Worm (Caenorhabditis elegans): ENCODE measurements around the gene vrk-1.

The vrk-1 gene

DNA sequence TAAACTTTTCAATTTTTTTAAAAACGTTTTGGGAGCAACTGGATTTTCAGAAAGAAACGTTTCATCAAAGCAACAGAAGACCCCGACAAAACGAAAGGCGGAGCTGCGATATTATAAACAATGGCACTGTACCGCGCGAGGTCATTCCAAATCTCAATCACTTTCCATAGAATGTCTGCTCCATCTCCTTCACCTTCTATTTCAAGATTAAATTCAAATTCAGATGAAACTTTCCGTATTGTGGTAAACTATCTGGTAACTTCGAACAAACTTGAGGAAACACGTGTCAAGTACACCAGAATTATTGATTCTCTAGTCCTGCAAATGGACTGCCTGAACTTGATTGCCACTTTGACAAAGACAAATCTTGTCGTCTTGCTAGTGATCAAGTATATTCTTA is 19.0 kb downstream of the vrk-1 start, which contains the start of gene F28B12.6:
Gene F28B12.6, plus strand, starts transcription at position 49 of the 400 bp plus-strand sequence.
- no peak for TF ChIP-seq unc-62 (GFP tag; optimal IDR thresholded peaks at IDR 0.05)

DNA sequence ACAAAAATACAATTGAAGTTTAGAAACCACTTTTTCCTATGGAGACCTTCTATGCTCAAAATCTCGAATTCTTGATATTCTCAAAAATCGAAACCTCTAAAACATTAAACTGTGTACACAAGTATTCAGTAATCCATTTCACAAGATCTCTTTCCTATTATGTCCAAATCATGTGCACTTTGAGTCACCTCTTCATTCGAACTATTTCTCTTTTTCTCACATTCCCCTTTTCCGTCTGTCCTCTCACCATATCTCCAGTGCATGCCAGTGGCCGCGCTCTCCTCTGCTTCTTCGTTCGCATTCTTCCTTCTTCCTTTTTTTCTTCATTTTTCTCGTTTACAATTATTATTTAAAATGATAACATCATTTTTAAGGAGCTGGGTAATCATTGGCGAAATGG is 20.8 kb downstream of the vrk-1 start, which contains the start of gene F28B12.1:
Gene F28B12.1, plus strand, starts transcription at position 335 of the 400 bp plus-strand sequence.
- TF ChIP-seq unc-62 (GFP tag; optimal IDR thresholded peaks at IDR 0.05) = no peak

- TF ChIP-seq unc-62 (GFP tag; optimal IDR thresholded peaks at IDR 0.05) = no peak
Observed at ce11 chrII:5944268-5944667, 22.5 kb downstream of the vrk-1 start, which contains the start of gene B0034.2. Gene B0034.2 (minus strand): TSS chrII:5944368.

ce11 chrII:5945818-5946217 is 24.1 kb downstream of the vrk-1 start:
- TF ChIP-seq unc-62 (GFP tag; optimal IDR thresholded peaks at IDR 0.05) = no peak

DNA sequence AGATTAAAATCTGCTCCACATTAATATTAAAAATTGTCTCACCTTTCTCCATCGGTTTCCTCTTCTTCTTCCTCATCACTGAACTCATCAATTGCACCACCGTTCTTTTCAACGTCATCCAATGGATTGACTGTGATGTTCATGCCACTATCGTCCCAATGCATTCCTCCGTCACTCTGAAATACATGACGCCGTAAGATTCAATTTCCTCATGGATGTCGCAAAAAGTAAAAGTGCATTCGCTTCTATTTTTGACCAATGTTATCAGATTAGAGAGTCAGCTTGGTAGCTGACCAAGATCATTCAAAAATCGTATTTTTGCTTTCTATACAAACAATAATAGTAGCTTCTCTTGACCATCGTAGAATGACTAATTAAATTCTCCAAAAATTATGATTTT is 24.7 kb downstream of the vrk-1 start:
- TF ChIP-seq unc-62 (GFP tag; optimal IDR thresholded peaks at IDR 0.05) = no peak

- no peak for TF ChIP-seq unc-62 (GFP tag; optimal IDR thresholded peaks at IDR 0.05)
Observed at ce11 chrII:5948681-5949080, 26.9 kb downstream of the vrk-1 start.

ce11 chrII:5950657-5951056 is 28.9 kb downstream of the vrk-1 start:
- TF ChIP-seq unc-62 (GFP tag; optimal IDR thresholded peaks at IDR 0.05) = no peak

DNA sequence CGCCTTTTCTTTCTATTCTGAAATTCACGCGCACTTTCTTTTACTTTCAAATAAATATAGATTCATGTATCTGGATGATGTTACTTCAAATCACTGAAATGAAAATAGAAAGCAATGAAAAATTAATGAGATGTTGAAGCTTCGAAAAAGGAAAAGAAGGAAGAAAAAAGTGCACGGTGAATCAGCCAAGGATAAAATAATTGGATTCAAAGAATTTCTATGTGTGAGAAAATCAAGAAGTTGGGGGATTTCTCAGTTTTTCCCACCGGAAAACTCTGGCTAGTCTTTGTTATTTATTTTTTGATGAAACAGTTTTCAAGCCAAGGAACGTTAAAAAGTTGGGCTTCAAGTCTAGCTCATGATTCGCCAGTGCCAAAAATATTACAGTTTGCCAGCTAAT is 30.0 kb downstream of the vrk-1 start:
- no peak for TF ChIP-seq unc-62 (GFP tag; optimal IDR thresholded peaks at IDR 0.05)

DNA sequence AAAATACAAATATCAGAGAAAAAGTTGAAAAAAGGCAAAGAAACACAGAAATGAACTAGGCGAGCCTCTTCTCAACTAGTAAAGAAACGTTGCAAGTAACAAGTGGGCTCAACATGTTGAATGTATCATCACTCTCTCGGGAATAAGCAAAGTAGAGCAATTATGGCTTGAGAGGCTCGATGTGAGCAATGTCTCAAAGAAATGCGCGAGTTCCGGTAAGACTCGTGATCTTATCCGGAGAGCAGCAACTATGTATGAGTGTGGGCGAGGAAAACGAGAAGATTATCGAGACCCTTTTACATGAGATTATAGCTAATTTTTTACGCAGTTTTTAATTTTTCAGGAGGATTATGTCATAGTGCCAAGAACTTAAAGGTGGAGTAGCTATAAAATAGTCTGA is 30.4 kb downstream of the vrk-1 start:
- no peak for TF ChIP-seq unc-62 (GFP tag; optimal IDR thresholded peaks at IDR 0.05)

DNA sequence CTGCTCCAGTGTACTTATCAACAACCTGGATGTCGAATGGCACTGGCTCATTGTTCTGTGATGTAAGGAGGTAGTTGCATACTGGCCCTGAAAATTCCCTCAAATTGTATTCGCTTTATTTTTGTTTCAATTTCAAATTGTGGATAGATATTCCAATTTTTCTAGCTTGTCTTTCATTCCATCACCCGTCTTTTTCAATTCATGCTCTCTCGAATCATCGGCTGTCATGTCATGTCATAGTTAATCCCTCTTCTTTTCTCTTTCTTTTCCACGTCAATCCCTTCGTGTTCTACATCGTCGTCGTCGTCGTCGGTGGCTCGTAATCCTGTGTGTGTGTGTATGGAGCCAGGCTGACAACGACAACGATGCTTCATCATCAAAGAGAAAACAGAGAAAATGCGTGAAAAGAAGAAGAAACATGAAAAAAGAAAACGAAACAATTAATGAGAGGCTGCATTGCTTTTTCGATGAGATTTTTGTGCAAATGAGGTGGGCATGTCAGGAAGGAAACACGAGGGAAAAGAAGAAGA is 33.9 kb downstream of the vrk-1 start:
- TF ChIP-seq unc-62 (GFP tag; optimal IDR thresholded peaks at IDR 0.05) = no peak

DNA sequence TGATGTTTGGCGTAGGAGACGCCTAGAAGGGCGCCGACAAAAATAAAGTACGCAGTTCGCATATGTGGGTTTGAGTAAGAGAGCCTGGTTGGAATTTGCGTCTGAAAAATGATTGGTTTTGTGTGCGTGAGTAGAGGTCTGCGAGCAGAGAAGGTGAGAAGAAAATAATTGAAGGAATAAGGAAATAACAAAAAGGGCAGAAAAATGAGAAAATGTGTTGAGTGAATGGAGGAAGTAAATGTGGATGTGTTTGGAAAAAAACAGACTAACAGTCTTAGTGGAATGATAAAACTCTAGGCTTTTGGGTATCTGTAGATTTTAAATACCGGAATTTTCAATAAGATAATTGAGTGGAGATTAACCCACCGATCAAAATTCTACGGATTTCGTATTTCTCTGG is 34.8 kb downstream of the vrk-1 start, which contains the start of gene casy-1:
Gene casy-1, minus strand, starts transcription at position 101 of the 400 bp plus-strand sequence.
- TF ChIP-seq unc-62 (GFP tag; optimal IDR thresholded peaks at IDR 0.05) = no peak

DNA sequence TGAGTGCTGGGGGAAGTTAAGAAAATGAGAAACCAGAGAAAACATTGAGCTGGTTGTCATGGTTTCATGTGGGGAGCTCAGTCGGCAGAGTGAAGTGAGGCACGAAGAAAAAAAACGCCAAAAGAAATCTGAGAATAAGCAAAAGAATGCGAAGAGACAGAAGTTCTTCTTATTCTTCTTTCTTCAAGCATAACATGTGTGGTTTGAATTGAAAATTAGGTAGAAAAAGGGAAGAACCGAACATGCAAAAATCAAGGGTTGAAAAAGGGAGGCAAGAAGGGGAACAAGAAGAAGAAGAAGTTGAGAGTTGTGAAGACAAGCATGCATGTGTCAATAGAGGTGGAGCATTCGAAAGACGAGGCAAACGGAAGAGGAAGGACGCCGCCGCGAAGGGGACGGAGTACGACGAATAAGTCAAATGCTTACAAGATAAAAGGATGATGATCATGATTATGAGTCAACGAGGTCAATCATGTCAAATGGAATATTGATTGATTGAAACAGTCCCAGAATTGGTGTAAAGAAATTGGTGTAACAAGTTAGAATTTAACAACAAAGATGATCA is 36.1 kb downstream of the vrk-1 start:
- no peak for TF ChIP-seq unc-62 (GFP tag; optimal IDR thresholded peaks at IDR 0.05)

DNA sequence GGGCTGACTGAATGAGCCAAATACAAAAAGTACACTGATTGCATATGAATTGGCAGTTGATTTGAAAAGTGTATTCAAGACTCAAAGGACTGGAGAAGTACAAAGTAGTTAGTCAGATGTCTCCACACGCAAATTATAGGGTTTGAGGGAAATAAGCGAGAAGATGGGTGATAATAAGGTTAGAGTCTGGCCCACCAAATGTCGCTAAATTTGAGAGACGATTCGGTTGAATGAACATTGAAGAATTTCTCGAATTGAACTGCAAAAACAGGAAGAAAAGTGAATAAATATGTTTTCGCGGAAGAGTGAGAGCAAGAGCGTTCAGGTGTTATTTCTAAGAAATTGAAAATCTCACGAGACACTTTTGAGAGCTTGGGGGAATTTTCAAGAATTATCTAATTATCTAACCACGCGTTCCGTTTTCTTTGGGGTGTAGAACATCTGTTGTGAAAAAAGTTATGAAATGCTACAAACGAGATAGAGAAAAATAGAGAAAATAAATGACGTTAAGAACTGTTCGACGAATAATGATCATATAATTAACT is 37.9 kb downstream of the vrk-1 start:
- no peak for TF ChIP-seq unc-62 (GFP tag; optimal IDR thresholded peaks at IDR 0.05)

DNA sequence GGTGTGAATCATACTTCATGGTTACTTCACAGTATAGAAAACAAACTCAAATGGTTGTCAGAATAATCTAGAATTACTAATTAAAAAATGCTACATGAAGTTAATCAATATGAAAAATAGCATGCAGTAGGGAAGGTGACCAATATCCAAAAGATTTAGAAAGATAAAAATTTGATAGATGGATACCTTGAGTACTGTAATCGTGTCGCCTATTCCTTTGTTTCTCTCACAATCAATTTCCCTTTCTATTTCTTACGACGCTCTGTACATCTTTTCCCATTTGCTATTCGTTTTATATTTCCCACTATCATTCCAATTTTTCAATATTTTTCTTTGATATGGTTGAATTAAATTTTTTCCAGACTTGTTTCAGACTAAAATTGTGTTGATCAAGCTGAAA is 39.5 kb downstream of the vrk-1 start, which contains the start of gene B0034.7:
Gene B0034.7, plus strand, starts transcription at position 301 of the 400 bp plus-strand sequence.
- no peak for TF ChIP-seq unc-62 (GFP tag; optimal IDR thresholded peaks at IDR 0.05)

ce11 chrII:5962343-5962742 is 40.6 kb downstream of the vrk-1 start:
- TF ChIP-seq unc-62 (GFP tag; optimal IDR thresholded peaks at IDR 0.05) = no peak

DNA sequence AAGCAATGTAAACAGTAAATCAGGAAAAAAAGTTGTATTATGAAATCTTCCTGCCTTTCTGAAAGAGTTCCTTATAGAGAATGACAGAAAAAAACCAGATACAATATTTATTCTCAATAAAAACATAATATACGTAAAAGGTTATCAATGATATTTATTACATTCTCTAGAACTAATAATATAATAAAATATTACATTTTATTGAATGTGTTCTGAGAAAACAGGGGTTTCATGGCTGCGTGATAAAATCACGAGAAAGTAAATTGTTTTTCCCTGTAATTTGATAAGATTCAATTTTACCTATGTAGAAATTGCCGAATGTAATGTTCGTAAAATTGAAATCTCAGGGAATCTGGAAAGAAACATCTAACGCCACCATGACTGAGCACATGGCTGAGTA is 43.2 kb downstream of the vrk-1 start:
- no peak for TF ChIP-seq unc-62 (GFP tag; optimal IDR thresholded peaks at IDR 0.05)

ce11 chrII:5966637-5967036 is 44.9 kb downstream of the vrk-1 start:
- TF ChIP-seq unc-62 (GFP tag; optimal IDR thresholded peaks at IDR 0.05) = no peak

Measured in whole organism, dauer.